Worm (Caenorhabditis elegans): ENCODE measurements around the gene C49F5.7.
"Not testable (repeated sequence)": the region's sequence is repeated elsewhere in the genome, so short reads cannot be mapped to it uniquely, and the experiment has no call there.

Gene C49F5.7

ce11 chrX:11953229-11953628, 41.4 kb upstream of the C49F5.7 start, which contains the start of gene T08D10.4:
TSS of gene T08D10.4 (minus strand) at chrX:11953329.
- TF ChIP-seq snpc-4 (tag; optimal IDR thresholded peaks at IDR 0.05) (no peak), pha-4 (tag; optimal IDR thresholded peaks at IDR 0.05) (no peak), lin-15B (tag; optimal IDR thresholded peaks at IDR 0.05) (no peak), ceh-28 (tag; optimal IDR thresholded peaks at IDR 0.05) (no peak), nhr-23 (tag; optimal IDR thresholded peaks at IDR 0.05) (no peak), jun-1 (tag; optimal IDR thresholded peaks at IDR 0.05) (no peak)

ce11 chrX:11955125-11955524, 39.5 kb upstream of the C49F5.7 start, which contains the start of gene T08D10.3:
TSS of gene T08D10.3 (plus strand) at chrX:11955425.
- TF ChIP-seq elt-2 (tag; optimal IDR thresholded peaks at IDR 0.05) (no peak), sea-2 (GFP tag; optimal IDR thresholded peaks at IDR 0.05) (no peak), pha-4 (tag; optimal IDR thresholded peaks at IDR 0.05) (no peak), lin-39 (tag; optimal IDR thresholded peaks at IDR 0.05) (no peak), nhr-23 (tag; optimal IDR thresholded peaks at IDR 0.05) (no peak), skn-1 (tag; optimal IDR thresholded peaks at IDR 0.05) (no peak), ceh-28 (tag; optimal IDR thresholded peaks at IDR 0.05) (no peak), nhr-67 (tag; optimal IDR thresholded peaks at IDR 0.05) (no peak), pqm-1 (tag; optimal IDR thresholded peaks at IDR 0.05) (no peak)

ce11 chrX:11957246-11957645, 37.3 kb upstream of the C49F5.7 start, which contains the start of gene T08D10.5:
TSS of gene T08D10.5 (plus strand) at chrX:11957546.
- TF ChIP-seq ceh-28 (tag; optimal IDR thresholded peaks at IDR 0.05) (no peak), fkh-10 (GFP tag; optimal IDR thresholded peaks at IDR 0.05) (no peak), aly-2 (tag; optimal IDR thresholded peaks at IDR 0.05) (no peak), nhr-23 (tag; optimal IDR thresholded peaks at IDR 0.05) (no peak), lin-15B (tag; optimal IDR thresholded peaks at IDR 0.05) (no peak), elt-3 (tag; optimal IDR thresholded peaks at IDR 0.05) (no peak), nhr-43 (tag; optimal IDR thresholded peaks at IDR 0.05; ENCODE audit: poor library complexity, severe bottlenecking) (no peak), nhr-237 (tag; optimal IDR thresholded peaks at IDR 0.05) (no peak), mdl-1 (tag; optimal IDR thresholded peaks at IDR 0.05) (no peak), nhr-11 (tag; optimal IDR thresholded peaks at IDR 0.05) (no peak)

- TF ChIP-seq unc-62 (GFP tag; optimal IDR thresholded peaks at IDR 0.05) (no peak), unc-39 (tag; optimal IDR thresholded peaks at IDR 0.05) (no peak), nhr-28 (tag; optimal IDR thresholded peaks at IDR 0.05) (no peak), zag-1 (tag; optimal IDR thresholded peaks at IDR 0.05) (no peak), tbx-2 (tag; optimal IDR thresholded peaks at IDR 0.05) (no peak), ceh-9 (tag; optimal IDR thresholded peaks at IDR 0.05) (no peak)
Observed at ce11 chrX:11959838-11960237, 34.7 kb upstream of the C49F5.7 start, which contains the start of gene C49F5.8. TSS of gene C49F5.8 (plus strand) at chrX:11960138.

ce11 chrX:11961103-11961502, 33.5 kb upstream of the C49F5.7 start, which contains the start of gene C49F5.13:
TSS of gene C49F5.13 (plus strand) at chrX:11961403.
- not testable (repeated sequence) for TF ChIP-seq elt-2 (tag; optimal IDR thresholded peaks at IDR 0.05); fkh-10 (GFP tag; optimal IDR thresholded peaks at IDR 0.05); ZK546.5 (tag; optimal IDR thresholded peaks at IDR 0.05)

- TF ChIP-seq elt-3 (tag; optimal IDR thresholded peaks at IDR 0.05) (peak in 2 of 3 experiments; percentile 22 to 68), nhr-77 (tag; optimal IDR thresholded peaks at IDR 0.05) (no peak), lsy-12 (tag; optimal IDR thresholded peaks at IDR 0.05) (no peak), mml-1 (tag; optimal IDR thresholded peaks at IDR 0.05) (no peak), egl-27 (tag; optimal IDR thresholded peaks at IDR 0.05) (no peak), elt-2 (tag; optimal IDR thresholded peaks at IDR 0.05) (peak; percentile 94), jun-1 (tag; optimal IDR thresholded peaks at IDR 0.05) (peak; percentile 33), egl-5 (tag; optimal IDR thresholded peaks at IDR 0.05) (no peak), zag-1 (tag; optimal IDR thresholded peaks at IDR 0.05) (no peak), pqm-1 (tag; optimal IDR thresholded peaks at IDR 0.05) (peak; percentile 54), eor-1 (tag; optimal IDR thresholded peaks at IDR 0.05) (no peak)
Observed at ce11 chrX:11962050-11962788, 32.4 kb upstream of the C49F5.7 start.

Measured in whole organism, L3 larva.